Fruit fly (Drosophila melanogaster) whole organism, embryonic: Measurements from ENCODE around the gene Pka-C1.
A peak's percentile ranks its signal among the peaks of the same experiment; 100 is the strongest.

Experiments
- Bteb2 ChIP-seq: fragments of 200-800 bp; sonication (Bioruptor generic); optimal IDR thresholded peaks from 2 replicates; lab custom pipeline; 2016; ENCODE audit warnings: missing biosample characterization, missing genetic modification characterization
- CG10366 ChIP-seq: fragments of 200-800 bp; sonication (Bioruptor generic); IDR thresholded peaks from 2 replicates; pipeline ENCODE4 v1.3.6; 2022; ENCODE audit warnings: missing biosample characterization, missing genetic modification characterization
- CG10654 ChIP-seq: fragments of 200-800 bp; sonication (Bioruptor generic); optimal IDR thresholded peaks from 2 replicates; lab custom pipeline; 2016; ENCODE audit warnings: missing biosample characterization, missing genetic modification characterization
- CG10979 ChIP-seq: fragments of 200-800 bp; sonication (Bioruptor generic); optimal IDR thresholded peaks from 2 replicates; lab custom pipeline; 2018; ENCODE audit warnings: missing biosample characterization, mild to moderate bottlenecking, missing genetic modification characterization, moderate library complexity
- CG11093 ChIP-seq: fragments of 200-800 bp; sonication (Bioruptor generic); IDR thresholded peaks from 3 replicates; pipeline ENCODE4 v1.3.6; 2022; ENCODE audit warnings: missing biosample characterization, missing genetic modification characterization
- CG12219 ChIP-seq: fragments of 200-800 bp; sonication (Bioruptor generic); optimal IDR thresholded peaks from 3 replicates; lab custom pipeline; 2018; ENCODE audit warnings: missing biosample characterization, mild to moderate bottlenecking, missing genetic modification characterization
- CG12236 ChIP-seq: fragments of 200-800 bp; sonication (Bioruptor generic); optimal IDR thresholded peaks from 2 replicates; lab custom pipeline; 2016; ENCODE audit warnings: missing biosample characterization, missing genetic modification characterization
- CG12769 ChIP-seq: fragments of 200-800 bp; sonication (Bioruptor generic); optimal IDR thresholded peaks from 2 replicates; lab custom pipeline; 2019; ENCODE audit warnings: missing biosample characterization, mild to moderate bottlenecking, missing genetic modification characterization, moderate library complexity
- CG13424 ChIP-seq: fragments of 200-800 bp; sonication (Bioruptor generic); optimal IDR thresholded peaks from 2 replicates; lab custom pipeline; 2019; ENCODE audit warnings: missing biosample characterization, mild to moderate bottlenecking, missing genetic modification characterization, moderate library complexity
- CG15479 ChIP-seq: fragments of 200-800 bp; sonication (Bioruptor generic); optimal IDR thresholded peaks from 3 replicates; lab custom pipeline; 2019; ENCODE audit warnings: missing biosample characterization, mild to moderate bottlenecking, missing genetic modification characterization, moderate library complexity
- CG1647 ChIP-seq: fragments of 200-800 bp; sonication (Bioruptor generic); optimal IDR thresholded peaks from 3 replicates; lab custom pipeline; 2016; ENCODE audit warnings: missing biosample characterization, missing genetic modification characterization
- CG31441 ChIP-seq: fragments of 200-800 bp; sonication (Bioruptor generic); IDR thresholded peaks from 2 replicates; pipeline ENCODE4 v1.3.6; 2022; ENCODE audit warnings: missing biosample characterization, missing genetic modification characterization
- CG3163 ChIP-seq: fragments of 200-800 bp; sonication (Bioruptor generic); optimal IDR thresholded peaks from 3 replicates; lab custom pipeline; 2016; ENCODE audit warnings: missing biosample characterization, missing genetic modification characterization
- CG34422 ChIP-seq: fragments of 200-800 bp; sonication (Bioruptor generic); IDR thresholded peaks from 3 replicates; pipeline ENCODE4 v1.3.6; 2022; ENCODE audit warnings: missing biosample characterization, missing genetic modification characterization
- CG3995 ChIP-seq: fragments of 200-800 bp; sonication (Bioruptor generic); optimal IDR thresholded peaks from 3 replicates; lab custom pipeline; 2016; ENCODE audit warnings: missing biosample characterization, missing genetic modification characterization
- CG6254 ChIP-seq: fragments of 200-800 bp; sonication (Bioruptor generic); optimal IDR thresholded peaks from 3 replicates; lab custom pipeline; 2017; ENCODE audit warnings: mild to moderate bottlenecking, missing biosample characterization, missing genetic modification reagents, missing genetic modification characterization
- CG6272 ChIP-seq: fragments of 200-800 bp; sonication (Bioruptor generic); IDR thresholded peaks from 2 replicates; pipeline ENCODE4 v1.3.6; 2022; ENCODE audit warnings: missing biosample characterization, missing genetic modification characterization
- CG7271 ChIP-seq: fragments of 200-800 bp; sonication (Bioruptor generic); optimal IDR thresholded peaks from 2 replicates; lab custom pipeline; 2018; ENCODE audit warnings: missing biosample characterization, mild to moderate bottlenecking, missing genetic modification characterization, moderate library complexity
- CG7745 ChIP-seq: fragments of 200-800 bp; sonication (Bioruptor generic); optimal IDR thresholded peaks from 2 replicates; lab custom pipeline; 2018; ENCODE audit warnings: missing biosample characterization, mild to moderate bottlenecking, missing genetic modification characterization, moderate library complexity
- CG7786 ChIP-seq: fragments of 200-800 bp; sonication (Bioruptor generic); optimal IDR thresholded peaks from 2 replicates; lab custom pipeline; 2016; ENCODE audit warnings: missing biosample characterization, missing genetic modification characterization
- CG8478 ChIP-seq: fragments of >200 bp; optimal IDR thresholded peaks from 2 replicates; lab custom pipeline; 2018
- CG9215 ChIP-seq: fragments of 200-800 bp; sonication (Bioruptor generic); IDR thresholded peaks from 2 replicates; pipeline ENCODE4 v1.3.6; 2022; ENCODE audit warnings: missing biosample characterization, missing genetic modification characterization
- E2f1 ChIP-seq: fragments of 200-800 bp; sonication (Bioruptor generic); IDR thresholded peaks from 2 replicates; pipeline ENCODE4 v1.3.6; 2022; ENCODE audit warnings: missing biosample characterization, missing genetic modification characterization
- ERR ChIP-seq: fragments of 200-800 bp; sonication (Bioruptor generic); optimal IDR thresholded peaks from 2 replicates; lab custom pipeline; 2016; ENCODE audit warnings: missing biosample characterization, missing genetic modification characterization
- Ets65A ChIP-seq: fragments of 200-800 bp; sonication (Bioruptor generic); peaks from one replicate; lab custom pipeline; 2016; ENCODE audit warnings: missing biosample characterization, missing genetic modification characterization
- Hr3 ChIP-seq: fragments of 200-800 bp; sonication (Bioruptor generic); optimal IDR thresholded peaks from 3 replicates; lab custom pipeline; 2016; ENCODE audit warnings: missing biosample characterization, missing genetic modification characterization
- MESR4 ChIP-seq: fragments of 200-800 bp; sonication (Bioruptor generic); optimal IDR thresholded peaks from 2 replicates; lab custom pipeline; 2018; ENCODE audit warnings: missing biosample characterization, mild to moderate bottlenecking, missing genetic modification characterization, moderate library complexity
- Neu2 ChIP-seq: fragments of 200-800 bp; sonication (Bioruptor generic); optimal IDR thresholded peaks from 3 replicates; lab custom pipeline; 2016; ENCODE audit warnings: missing biosample characterization, missing genetic modification characterization, borderline replicate concordance
- Oaz ChIP-seq: fragments of 200-800 bp; sonication (Bioruptor generic); IDR thresholded peaks from 2 replicates; pipeline ENCODE4 v1.3.6; 2022; ENCODE audit warnings: missing biosample characterization, missing genetic modification characterization
- Opbp ChIP-seq: fragments of 200-800 bp; sonication (Bioruptor generic); IDR thresholded peaks from 3 replicates; pipeline ENCODE4 v1.3.6; 2022; ENCODE audit warnings: missing biosample characterization, missing genetic modification characterization; ENCODE audit not compliant: partially characterized antibody
- Side ChIP-seq: fragments of 200-800 bp; sonication (Bioruptor generic); optimal IDR thresholded peaks from 2 replicates; lab custom pipeline; 2016; ENCODE audit warnings: missing biosample characterization, missing genetic modification characterization
- Sin3A ChIP-seq: fragments of >200 bp; optimal IDR thresholded peaks from 2 replicates; lab custom pipeline; 2018
- Vsx1 ChIP-seq: fragments of 200-800 bp; sonication (Bioruptor generic); optimal IDR thresholded peaks from 2 replicates; lab custom pipeline; 2017; ENCODE audit warnings: missing biosample characterization, mild to moderate bottlenecking, missing genetic modification characterization, missing genetic modification reagents
- amos ChIP-seq: fragments of 200-800 bp; sonication (Bioruptor generic); IDR thresholded peaks from 2 replicates; pipeline ENCODE4 v1.3.6; 2022; ENCODE audit warnings: missing biosample characterization, missing genetic modification characterization; ENCODE audit not compliant: partially characterized antibody
- br ChIP-seq: fragments of >200 bp; optimal IDR thresholded peaks from 2 replicates; lab custom pipeline; 2017
- cg ChIP-seq: fragments of 200-800 bp; sonication (Bioruptor generic); optimal IDR thresholded peaks from 3 replicates; lab custom pipeline; 2019; ENCODE audit warnings: missing biosample characterization, mild to moderate bottlenecking, missing genetic modification characterization, moderate library complexity
- disco-r ChIP-seq: fragments of 200-800 bp; sonication (Bioruptor generic); optimal IDR thresholded peaks from 2 replicates; lab custom pipeline; 2016; ENCODE audit warnings: missing biosample characterization, missing genetic modification characterization
- dysf ChIP-seq: fragments of 200-800 bp; sonication (Bioruptor generic); IDR thresholded peaks from 3 replicates; pipeline ENCODE4 v1.3.6; 2022; ENCODE audit warnings: missing biosample characterization, missing genetic modification characterization
- fd96Cb ChIP-seq: fragments of 200-800 bp; sonication (Bioruptor generic); optimal IDR thresholded peaks from 2 replicates; lab custom pipeline; 2018; ENCODE audit warnings: missing biosample characterization, mild to moderate bottlenecking, missing genetic modification characterization, moderate library complexity
- fru ChIP-seq: fragments of >200 bp; optimal IDR thresholded peaks from 2 replicates; lab custom pipeline; 2017
- gcm2 ChIP-seq: fragments of 200-800 bp; sonication (Bioruptor generic); optimal IDR thresholded peaks from 2 replicates; lab custom pipeline; 2016; ENCODE audit warnings: missing biosample characterization, missing genetic modification characterization
- hth ChIP-seq: fragments of >200 bp; optimal IDR thresholded peaks from 2 replicates; lab custom pipeline; 2017; ENCODE audit warnings: inconsistent platforms
- lmd ChIP-seq: fragments of 200-800 bp; sonication (Bioruptor generic); IDR thresholded peaks from 2 replicates; pipeline ENCODE4 v1.3.6; 2022; ENCODE audit warnings: missing biosample characterization, missing genetic modification characterization
- nau ChIP-seq: fragments of 200-800 bp; sonication (Bioruptor generic); optimal IDR thresholded peaks from 3 replicates; lab custom pipeline; 2017; ENCODE audit warnings: missing biosample characterization, mild to moderate bottlenecking, missing genetic modification characterization, missing genetic modification reagents
- nerfin-1 ChIP-seq: fragments of 200-800 bp; sonication (Bioruptor generic); optimal IDR thresholded peaks from 3 replicates; lab custom pipeline; 2019; ENCODE audit warnings: missing biosample characterization, mild to moderate bottlenecking, missing genetic modification characterization, moderate library complexity
- peb ChIP-seq: fragments of 200-800 bp; sonication (Bioruptor generic); IDR thresholded peaks from 2 replicates; pipeline ENCODE4 v1.3.6; 2022; ENCODE audit warnings: missing biosample characterization, missing genetic modification characterization
- pzg ChIP-seq: fragments of 200-800 bp; sonication (Bioruptor generic); optimal IDR thresholded peaks from 3 replicates; lab custom pipeline; 2018; ENCODE audit warnings: missing biosample characterization, mild to moderate bottlenecking, missing genetic modification characterization, moderate library complexity
- shn ChIP-seq: fragments of 200-800 bp; sonication (Bioruptor generic); optimal IDR thresholded peaks from 3 replicates; lab custom pipeline; 2016; ENCODE audit warnings: missing biosample characterization, missing genetic modification characterization
- ssp ChIP-seq: fragments of 200-800 bp; sonication (Bioruptor generic); IDR thresholded peaks from 2 replicates; pipeline ENCODE4 v1.3.6; 2022; ENCODE audit warnings: missing biosample characterization, missing genetic modification characterization
- tna ChIP-seq: fragments of 200-800 bp; sonication (Bioruptor generic); IDR thresholded peaks from 2 replicates; pipeline ENCODE4 v1.3.6; 2022; ENCODE audit warnings: missing biosample characterization, missing genetic modification characterization; ENCODE audit not compliant: partially characterized antibody
- unc-4 ChIP-seq: fragments of 200-800 bp; sonication (Bioruptor generic); IDR thresholded peaks from 2 replicates; pipeline ENCODE4 v1.3.6; 2022; ENCODE audit warnings: missing biosample characterization, missing genetic modification characterization; ENCODE audit not compliant: partially characterized antibody
- wor ChIP-seq: fragments of 200-800 bp; sonication (Bioruptor generic); IDR thresholded peaks from 2 replicates; pipeline ENCODE4 v1.3.6; 2022; ENCODE audit warnings: missing biosample characterization, missing genetic modification characterization
- zfh1 ChIP-seq: fragments of 200-800 bp; sonication (Bioruptor generic); IDR thresholded peaks from 3 replicates; pipeline ENCODE4 v1.3.6; 2022; ENCODE audit warnings: missing biosample characterization, missing genetic modification characterization

Gene Pka-C1

dm6 chr2L:9633098-9633497 is 66.0 kb downstream of the Pka-C1 start (continued):
- TF ChIP-seq Side, result peak; percentile 75
- TF ChIP-seq hth, result no peak
- TF ChIP-seq CG15479, result peak; percentile 40
- TF ChIP-seq CG1647 (GFP tag; lab: Kevin White, UChicago), result peak; percentile 58
- no peak for TF ChIP-seq CG9215
- peak; percentile 44 for TF ChIP-seq ERR (GFP tag; lab: Kevin White, UChicago)
- peak; percentile 89 for TF ChIP-seq zfh1 (GFP tag; lab: Robert Waterston, UW)
- no peak for TF ChIP-seq MESR4
- no peak for TF ChIP-seq dysf (GFP tag; lab: Robert Waterston, UW)
- peak; percentile 29; the same call in 1 of the 2 replicates for TF ChIP-seq CG31441 (GFP tag; lab: Robert Waterston, UW)
- peak; percentile 50 for TF ChIP-seq CG10979 (tag; lab: Kevin White, UChicago)
- peak; percentile 58 for TF ChIP-seq CG10654 (GFP tag; lab: Kevin White, UChicago)
- no peak for TF ChIP-seq Oaz (GFP tag; lab: Robert Waterston, UW)
- TF ChIP-seq CG7271 (tag; lab: Kevin White, UChicago), result peak; percentile 21
- no peak for TF ChIP-seq wor (GFP tag; lab: Robert Waterston, UW)
- TF ChIP-seq CG12236 (GFP tag; lab: Kevin White, UChicago), result peak; percentile 59
- TF ChIP-seq br, result no peak
- TF ChIP-seq disco-r, result peak; percentile 1
- TF ChIP-seq ssp, result no peak; the same call in 1 of the 2 replicates
- TF ChIP-seq Ets65A (GFP tag; lab: Kevin White, UChicago), result peak; percentile 87
- TF ChIP-seq CG6272 (GFP tag; lab: Robert Waterston, UW), result no peak
- TF ChIP-seq shn (GFP tag; lab: Kevin White, UChicago), result peak; percentile 49
- TF ChIP-seq CG10366 (GFP tag; lab: Robert Waterston, UW), result peak; percentile 32; the same call in 1 of the 2 replicates
- no peak for TF ChIP-seq amos
- TF ChIP-seq CG3995 (GFP tag; lab: Kevin White, UChicago), result no peak
- no peak for TF ChIP-seq gcm2 (GFP tag; lab: Kevin White, UChicago)
- peak; percentile 82 for TF ChIP-seq CG7745 (tag; lab: Kevin White, UChicago)
- no peak for TF ChIP-seq Hr3 (GFP tag; lab: Kevin White, UChicago)
- no peak for TF ChIP-seq nerfin-1 (tag; lab: Kevin White, UChicago)
- TF ChIP-seq tna (GFP tag; lab: Robert Waterston, UW), result no peak
- TF ChIP-seq unc-4 (GFP tag; lab: Robert Waterston, UW), result no peak
- TF ChIP-seq peb, result peak; percentile 42; the same call in 1 of the 2 replicates
- peak; percentile 47 for TF ChIP-seq fd96Cb (tag; lab: Kevin White, UChicago)
- peak; percentile 34; the same call in 1 of the 3 replicates for TF ChIP-seq CG11093 (GFP tag; lab: Robert Waterston, UW)
- TF ChIP-seq CG12219, result peak; percentile 3
- TF ChIP-seq lmd, result no peak
- peak; percentile 67 for TF ChIP-seq Vsx1 (GFP tag; lab: Kevin White, UChicago)
- TF ChIP-seq Neu2 (GFP tag; lab: Kevin White, UChicago), result no peak
- TF ChIP-seq Sin3A (lab: Kevin White, UChicago), result no peak
- no peak for TF ChIP-seq cg
- TF ChIP-seq CG8478 (lab: Kevin White, UChicago), result no peak
- peak; percentile 41 for TF ChIP-seq CG7786 (GFP tag; lab: Kevin White, UChicago)
- TF ChIP-seq CG6254 (GFP tag; lab: Kevin White, UChicago), result peak; percentile 75
- no peak for TF ChIP-seq fru (lab: Kevin White, UChicago)
- TF ChIP-seq CG3163 (GFP tag; lab: Kevin White, UChicago), result no peak
- no peak for TF ChIP-seq Opbp
- no peak for TF ChIP-seq CG12769
- peak; percentile 10 for TF ChIP-seq nau (GFP tag; lab: Kevin White, UChicago)
- no peak for TF ChIP-seq pzg (GFP tag; lab: Kevin White, UChicago)
- no peak for TF ChIP-seq Bteb2
- TF ChIP-seq E2f1 (GFP tag; lab: Robert Waterston, UW), result peak; percentile 52; the same call in 1 of the 2 replicates
- TF ChIP-seq CG13424 (tag; lab: Kevin White, UChicago), result peak; percentile 35
- TF ChIP-seq CG34422 (GFP tag; lab: Robert Waterston, UW), result 0 out of 3 replicates have a peak, but pooled peaks have one; percentile 16
